Fruit fly (Drosophila melanogaster) whole organism, wandering third instar larva: Measurements from ENCODE around the gene Cad89D.

Experiments
- Abd-B ChIP-seq: fragments of >200 bp; optimal IDR thresholded peaks from 2 replicates; lab custom pipeline; 2017; ENCODE audit warnings: missing biosample characterization, missing genetic modification characterization
- CG32264 ChIP-seq: fragments of 200-800 bp; sonication (Bioruptor generic); optimal IDR thresholded peaks from 2 replicates; lab custom pipeline; 2016; ENCODE audit warnings: missing biosample characterization, missing genetic modification characterization
- CrebA ChIP-seq: fragments of 200-800 bp; sonication (Bioruptor generic); optimal IDR thresholded peaks from 2 replicates; lab custom pipeline; 2016; ENCODE audit warnings: missing biosample characterization, mild to moderate bottlenecking, missing genetic modification characterization, borderline replicate concordance
- Dfd ChIP-seq: fragments of >200 bp; optimal IDR thresholded peaks from 2 replicates; lab custom pipeline; 2017; ENCODE audit warnings: missing biosample characterization, missing genetic modification characterization
- HLH106 ChIP-seq: fragments of 200-800 bp; optimal IDR thresholded peaks from 3 replicates; lab custom pipeline; 2019; ENCODE audit warnings: missing biosample characterization, mild to moderate bottlenecking, missing genetic modification characterization, moderate library complexity
- Hr83 ChIP-seq: fragments of 200-300 bp; sonication (Bioruptor generic); optimal IDR thresholded peaks from 2 replicates; lab custom pipeline; 2016; ENCODE audit warnings: missing biosample characterization, mild to moderate bottlenecking, missing genetic modification characterization, moderate library complexity; ENCODE audit not compliant: poor library complexity, severe bottlenecking
- Jra ChIP-seq: sonication (Bioruptor generic); optimal IDR thresholded peaks from 2 replicates; lab custom pipeline; 2016; ENCODE audit warnings: missing biosample characterization, missing genetic modification characterization
- Mio ChIP-seq: sonication (Bioruptor generic); optimal IDR thresholded peaks from 2 replicates; lab custom pipeline; 2016; ENCODE audit warnings: missing biosample characterization, missing genetic modification characterization
- Myc ChIP-seq: fragments of >200 bp; optimal IDR thresholded peaks from 2 replicates; lab custom pipeline; 2017
- N ChIP-seq: fragments of >200 bp; optimal IDR thresholded peaks from 2 replicates; lab custom pipeline; 2018; ENCODE audit warnings: missing biosample characterization, missing external identifiers, missing genetic modification characterization
- OdsH ChIP-seq: fragments of 200-800 bp; sonication (Bioruptor generic); optimal IDR thresholded peaks from 2 replicates; lab custom pipeline; 2016; ENCODE audit warnings: missing biosample characterization, mild to moderate bottlenecking, missing genetic modification characterization
- Rel ChIP-seq, 2 experiments: fragments of 200-800 bp; sonication (Bioruptor generic) in 1 of 2; optimal IDR thresholded peaks; 2 replicates in 1 of 2; 3 replicates in 1 of 2; lab custom pipeline; 2016 to 2019; ENCODE audit warnings: mild to moderate bottlenecking in 2 of 2, missing biosample characterization in 2 of 2, missing genetic modification characterization in 2 of 2, moderate library complexity in 1 of 2
- Sp1 ChIP-seq: fragments of 200-800 bp; sonication (Bioruptor generic); optimal IDR thresholded peaks from 3 replicates; lab custom pipeline; 2019; ENCODE audit warnings: missing biosample characterization, mild to moderate bottlenecking, missing genetic modification characterization, moderate library complexity
- Vsx2 ChIP-seq: fragments of 200-300, 225-300 bp; sonication (Bioruptor generic); optimal IDR thresholded peaks from 2 replicates; lab custom pipeline; 2018; ENCODE audit warnings: missing biosample characterization, missing genetic modification characterization; ENCODE audit not compliant: partially characterized antibody
- br ChIP-seq: fragments of 200-800 bp; sonication (Bioruptor generic); optimal IDR thresholded peaks from 2 replicates; lab custom pipeline; 2016; ENCODE audit warnings: missing biosample characterization, missing genetic modification characterization
- brk ChIP-seq: fragments of 200-800 bp; sonication (Bioruptor generic); optimal IDR thresholded peaks from 2 replicates; lab custom pipeline; 2016; ENCODE audit warnings: missing biosample characterization, mild to moderate bottlenecking, missing genetic modification characterization
- dl ChIP-seq, 2 experiments: fragments of 175-275, 200-275 bp in 1 of 2; fragments of 200-275 bp in 1 of 2; sonication (Bioruptor generic); optimal IDR thresholded peaks; lab custom pipeline; 2018; ENCODE audit warnings: mild to moderate bottlenecking in 2 of 2, missing biosample characterization in 2 of 2, missing genetic modification characterization in 2 of 2, moderate library complexity in 2 of 2; ENCODE audit not compliant: partially characterized antibody in 2 of 2, insufficient read depth in 1 of 2
- dmrt93B ChIP-seq: fragments of 200-800 bp; sonication (Bioruptor generic); optimal IDR thresholded peaks from 2 replicates; lab custom pipeline; 2018; ENCODE audit warnings: missing biosample characterization, mild to moderate bottlenecking, missing genetic modification characterization
- dsf ChIP-seq: sonication (Bioruptor generic); optimal IDR thresholded peaks from 2 replicates; lab custom pipeline; 2016; ENCODE audit warnings: missing biosample characterization, missing genetic modification characterization, borderline replicate concordance
- ey ChIP-seq: fragments of 200-800 bp; sonication (Bioruptor generic); optimal IDR thresholded peaks from 2 replicates; lab custom pipeline; 2016; ENCODE audit warnings: missing biosample characterization, missing genetic modification characterization
- foxo ChIP-seq, 2 experiments: fragments of 200-800 bp; sonication (Bioruptor generic); optimal IDR thresholded peaks; 2 replicates in 1 of 2; 3 replicates in 1 of 2; lab custom pipeline; 2016 to 2017; ENCODE audit warnings: missing biosample characterization in 2 of 2, missing genetic modification characterization in 2 of 2
- fru ChIP-seq: fragments of 200-800 bp; sonication (Bioruptor generic); optimal IDR thresholded peaks from 3 replicates; lab custom pipeline; 2016; ENCODE audit warnings: missing biosample characterization, mild to moderate bottlenecking, missing genetic modification characterization
- h ChIP-seq: fragments of 200-800 bp; sonication (Bioruptor generic); optimal IDR thresholded peaks from 3 replicates; lab custom pipeline; 2016; ENCODE audit warnings: missing biosample characterization, mild to moderate bottlenecking, missing genetic modification characterization
- jim ChIP-seq: fragments of 175-275, 200-325 bp; sonication (Bioruptor generic); optimal IDR thresholded peaks from 2 replicates; lab custom pipeline; 2016; ENCODE audit warnings: missing biosample characterization, mild to moderate bottlenecking, missing genetic modification characterization
- lola ChIP-seq: fragments of >200 bp; optimal IDR thresholded peaks from 2 replicates; lab custom pipeline; 2017; ENCODE audit warnings: missing biosample characterization, missing genetic modification characterization
- pan ChIP-seq: fragments of >200 bp; optimal IDR thresholded peaks from 2 replicates; lab custom pipeline; 2017
- psq ChIP-seq: fragments of 200-800 bp; sonication (Bioruptor generic); optimal IDR thresholded peaks from 3 replicates; lab custom pipeline; 2017; ENCODE audit warnings: missing biosample characterization, mild to moderate bottlenecking, missing genetic modification characterization, moderate library complexity
- rgr ChIP-seq: fragments of 200-800 bp; sonication (Bioruptor generic); optimal IDR thresholded peaks from 3 replicates; lab custom pipeline; 2016; ENCODE audit warnings: missing biosample characterization, mild to moderate bottlenecking, missing genetic modification characterization
- sage ChIP-seq: fragments of 200-800 bp; sonication (Bioruptor generic); optimal IDR thresholded peaks from 2 replicates; lab custom pipeline; 2016; ENCODE audit warnings: missing biosample characterization, mild to moderate bottlenecking, missing genetic modification characterization
- tai ChIP-seq: sonication (Bioruptor generic); optimal IDR thresholded peaks from 2 replicates; lab custom pipeline; 2016; ENCODE audit warnings: missing biosample characterization, missing genetic modification characterization
- usp ChIP-seq: fragments of >200 bp; optimal IDR thresholded peaks from 2 replicates; lab custom pipeline; 2017; ENCODE audit warnings: missing biosample characterization, missing genetic modification characterization
- woc ChIP-seq: sonication (Bioruptor generic); optimal IDR thresholded peaks from 2 replicates; lab custom pipeline; 2016; ENCODE audit warnings: missing biosample characterization, mild to moderate bottlenecking, missing genetic modification characterization

The Cad89D gene

DNA sequence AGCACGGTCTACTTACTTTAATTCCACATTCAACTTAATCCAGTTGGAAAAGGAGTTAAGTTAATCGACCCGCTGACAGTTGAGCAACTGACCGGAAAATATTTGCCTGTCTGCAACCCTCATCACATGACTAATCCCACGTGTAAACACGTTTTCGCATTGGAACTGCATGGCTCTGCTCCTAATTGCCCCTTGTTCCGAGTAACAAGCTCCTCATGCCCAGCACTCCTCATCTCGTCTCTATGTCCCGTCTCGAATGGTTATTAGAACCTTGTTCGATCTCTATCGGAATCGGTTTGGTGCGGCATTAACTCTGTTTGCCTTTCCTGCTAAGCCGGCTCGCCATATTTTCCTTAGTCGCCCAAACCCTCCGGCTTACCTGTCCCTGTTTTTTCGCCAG, 31.0 kb upstream of the Cad89D start:
- TF ChIP-seq ey (GFP tag; lab: Kevin White, UChicago), result no peak
- no peak for TF ChIP-seq h (GFP tag; lab: Kevin White, UChicago)
- no peak for TF ChIP-seq usp (GFP tag; lab: Kevin White, UChicago)
- no peak for TF ChIP-seq HLH106 (tag; lab: Kevin White, UChicago)
- TF ChIP-seq pan, result no peak
- TF ChIP-seq Myc, result no peak
- TF ChIP-seq dl (GFP tag; optimal IDR thresholded peaks at IDR 0.05; lab: Kevin White, UChicago; ENCODE audit: insufficient read depth in 1 of 2, partially characterized antibody in 2 of 2), result no peak
- no peak for TF ChIP-seq Sp1
- no peak for TF ChIP-seq Dfd (GFP tag; lab: Kevin White, UChicago)
- no peak for TF ChIP-seq sage (GFP tag; lab: Kevin White, UChicago)
- TF ChIP-seq Jra, result no peak
- TF ChIP-seq Mio (GFP tag; lab: Kevin White, UChicago), result no peak
- TF ChIP-seq, all 38 proteins: peak for 0

dm6 chr3R:16525555-16525954, 30.3 kb upstream of the Cad89D start:
- TF ChIP-seq N (GFP tag; lab: Kevin White, UChicago) (no peak), CG32264 (GFP tag; lab: Kevin White, UChicago) (no peak)

dm6 chr3R:16524593-16525111, 29.4 kb upstream of the Cad89D start:
- no peak for TF ChIP-seq fru
- TF ChIP-seq h (GFP tag; lab: Kevin White, UChicago), result no peak
- TF ChIP-seq br (GFP tag; lab: Kevin White, UChicago), result no peak
- no peak for TF ChIP-seq Mio (GFP tag; lab: Kevin White, UChicago)
- TF ChIP-seq dsf (GFP tag; lab: Kevin White, UChicago), result no peak
- no peak for TF ChIP-seq CG32264 (GFP tag; lab: Kevin White, UChicago)
- TF ChIP-seq lola (GFP tag; lab: Kevin White, UChicago), result no peak
- no peak for TF ChIP-seq ey (GFP tag; lab: Kevin White, UChicago)
- no peak for TF ChIP-seq jim
- TF ChIP-seq OdsH, result no peak
- no peak for TF ChIP-seq dl (GFP tag; optimal IDR thresholded peaks at IDR 0.05; lab: Kevin White, UChicago; ENCODE audit: insufficient read depth in 1 of 2, partially characterized antibody in 2 of 2)
- no peak for TF ChIP-seq Dfd (GFP tag; lab: Kevin White, UChicago)
- no peak for TF ChIP-seq CrebA
- no peak for TF ChIP-seq Hr83 (GFP tag; lab: Kevin White, UChicago)
- no peak for TF ChIP-seq brk
- TF ChIP-seq, all 38 proteins: peak for 0

dm6 chr3R:16524178-16524577, 29.0 kb upstream of the Cad89D start:
- TF ChIP-seq Vsx2 (no peak), Sp1 (peak; percentile 65), h (GFP tag; lab: Kevin White, UChicago) (peak; percentile 57), jim (no peak), Jra (no peak), woc (GFP tag; lab: Kevin White, UChicago) (peak; percentile 9), psq (peak; percentile 43), OdsH (peak; percentile 27), fru (peak; percentile 67), ey (GFP tag; lab: Kevin White, UChicago) (peak; percentile 23), Abd-B (GFP tag; lab: Kevin White, UChicago) (no peak), sage (GFP tag; lab: Kevin White, UChicago) (peak; percentile 8), br (GFP tag; lab: Kevin White, UChicago) (no peak), dmrt93B (GFP tag; lab: Kevin White, UChicago) (peak; percentile 18), dl (GFP tag; optimal IDR thresholded peaks at IDR 0.05; lab: Kevin White, UChicago; ENCODE audit: insufficient read depth in 1 of 2, partially characterized antibody in 2 of 2) (no peak), tai (GFP tag; lab: Kevin White, UChicago) (no peak), foxo (GFP tag; optimal IDR thresholded peaks at IDR 0.05; lab: Kevin White, UChicago) (peak in 1 of 2 experiments; percentile 58), Rel (GFP tag; optimal IDR thresholded peaks at IDR 0.05; lab: Kevin White, UChicago) (no peak), Rel (tag; optimal IDR thresholded peaks at IDR 0.05; lab: Kevin White, UChicago) (no peak), HLH106 (tag; lab: Kevin White, UChicago) (peak; percentile 61), dsf (GFP tag; lab: Kevin White, UChicago) (no peak), rgr (GFP tag; lab: Kevin White, UChicago) (peak; percentile 22)
